Fruit fly (Drosophila melanogaster): ENCODE measurements around the gene CG4669.

CG4669 gene

DNA sequence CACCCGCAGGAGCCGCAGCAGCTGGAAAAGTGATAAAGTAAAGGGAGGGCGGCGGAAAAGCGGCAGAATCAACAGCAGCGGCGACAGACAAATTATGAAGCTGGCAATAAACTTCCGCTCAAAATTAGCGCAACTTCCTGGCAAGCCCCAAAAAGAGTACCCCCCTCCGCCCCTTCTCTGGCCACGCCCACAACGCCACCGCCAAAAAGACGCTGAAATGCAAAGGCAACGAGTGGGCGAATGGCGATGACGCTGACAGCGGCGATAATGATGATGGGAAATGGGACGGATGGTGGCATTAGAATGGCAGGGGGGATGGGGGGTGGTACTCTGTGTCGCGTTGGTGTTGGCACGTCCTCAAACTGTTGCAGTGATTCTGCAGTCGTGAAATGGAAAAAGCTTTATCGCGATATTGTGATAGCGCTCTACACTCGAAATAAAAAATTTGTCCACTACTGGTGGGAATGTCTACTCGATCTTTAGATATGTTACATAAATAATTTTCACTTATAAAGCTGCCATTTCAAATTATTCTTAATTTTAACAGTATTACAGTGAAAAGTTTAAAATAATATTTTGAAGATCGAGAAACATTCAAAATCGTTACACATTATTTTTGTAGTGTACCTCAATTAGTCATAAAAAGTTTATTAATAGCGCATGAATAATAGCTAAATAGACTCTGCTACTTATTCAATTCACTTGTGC, 12.6 kb downstream of the CG4669 start (continued):
- TF ChIP-seq CG9437 (GFP tag; optimal IDR thresholded peaks at IDR 0.05) (no peak), CG11456 (GFP tag; IDR thresholded peaks at IDR 0.05) (0 out of 3 replicates have a peak, but pooled peaks have one; percentile 62), esg (GFP tag; conservative IDR thresholded peaks at IDR 0.05) (no peak), CG17328 (GFP tag; IDR thresholded peaks at IDR 0.05) (no peak), Nf-YA (GFP tag; IDR thresholded peaks at IDR 0.05) (no peak), dmrt11E (tag; optimal IDR thresholded peaks at IDR 0.05) (no peak), scrt (GFP tag; optimal IDR thresholded peaks at IDR 0.05) (no peak), wdn (GFP tag; IDR thresholded peaks at IDR 0.05) (no peak), CG4282 (GFP tag; optimal IDR thresholded peaks at IDR 0.05) (no peak), slbo (GFP tag; IDR thresholded peaks at IDR 0.05) (0 out of 2 replicates have a peak, but pooled peaks have one; percentile 3), stc (GFP tag; IDR thresholded peaks at IDR 0.05) (no peak), dysf (GFP tag; IDR thresholded peaks at IDR 0.05) (0 out of 3 replicates have a peak, but pooled peaks have one; percentile 19), Deaf1 (tag; optimal IDR thresholded peaks at IDR 0.05) (no peak), gcm (GFP tag; optimal IDR thresholded peaks at IDR 0.05) (no peak), CG12744 (GFP tag; optimal IDR thresholded peaks at IDR 0.05) (no peak), prd (optimal IDR thresholded peaks at IDR 0.05) (no peak), prd (GFP tag; IDR thresholded peaks at IDR 0.05) (peak; percentile 10; the same call in 1 of the 3 replicates), h (optimal IDR thresholded peaks at IDR 0.05) (no peak), CG30020 (tag; optimal IDR thresholded peaks at IDR 0.05) (no peak), CG16863 (GFP tag; optimal IDR thresholded peaks at IDR 0.05) (no peak), CG7372 (GFP tag; IDR thresholded peaks at IDR 0.05) (no peak), CG11504 (tag; optimal IDR thresholded peaks at IDR 0.05) (peak; percentile 50), CG11247 (GFP tag; IDR thresholded peaks at IDR 0.05) (no peak), Eip74EF (GFP tag; optimal IDR thresholded peaks at IDR 0.05) (peak in 1 of 2 experiments; percentile 15), CG30403 (GFP tag; optimal IDR thresholded peaks at IDR 0.05) (no peak), Doc2 (GFP tag; IDR thresholded peaks at IDR 0.05) (no peak), hkb (optimal IDR thresholded peaks at IDR 0.05) (no peak), hkb (GFP tag; IDR thresholded peaks at IDR 0.05) (no peak), ro (GFP tag; IDR thresholded peaks at IDR 0.05) (no peak), phol (tag; optimal IDR thresholded peaks at IDR 0.05) (peak; percentile 34), tll (GFP tag; optimal IDR thresholded peaks at IDR 0.05) (no peak)

DNA sequence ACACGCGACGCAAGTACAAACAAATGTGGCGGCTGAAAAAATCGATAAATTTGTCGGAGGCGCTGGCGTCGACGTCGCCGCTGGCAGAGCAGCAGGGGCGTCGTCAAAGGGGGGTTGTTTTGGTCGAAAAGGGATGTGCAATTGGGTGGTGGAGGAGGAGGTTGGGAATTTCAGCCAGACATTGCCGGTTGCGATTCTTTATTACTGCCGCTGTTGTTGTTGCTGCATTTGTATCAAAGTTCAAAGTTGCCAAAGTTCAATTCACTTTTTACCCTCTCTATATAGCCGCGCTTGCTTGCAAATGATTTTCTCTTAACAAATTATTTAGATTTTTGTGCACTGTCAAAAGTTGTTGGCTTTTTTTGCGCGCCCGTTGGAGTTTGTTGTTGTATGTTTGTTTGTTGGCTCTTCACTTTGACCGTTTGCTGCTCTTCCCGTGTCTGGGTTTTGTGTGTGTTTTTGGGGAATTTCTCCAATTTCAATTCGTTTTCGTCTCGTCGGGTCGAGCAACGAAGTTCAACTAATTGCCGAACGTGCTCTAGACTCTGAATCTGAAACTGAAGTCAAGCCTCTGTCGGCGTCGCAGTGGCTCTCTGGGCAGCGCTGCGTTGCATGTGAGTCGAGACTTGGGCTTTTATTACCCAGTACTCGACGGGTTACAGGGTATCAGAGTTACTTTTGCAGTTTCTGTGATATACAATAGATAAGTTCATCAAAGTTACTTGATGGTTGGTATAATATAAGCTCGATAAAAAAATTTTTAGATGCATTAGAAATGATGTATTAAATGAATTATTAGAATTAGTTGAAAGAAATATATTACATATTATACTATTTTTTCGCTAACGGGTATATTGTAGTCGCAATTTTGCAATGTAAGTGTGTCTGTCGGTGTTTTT, 13.9 kb downstream of the CG4669 start:
- no peak for TF ChIP-seq CG4617 (GFP tag; optimal IDR thresholded peaks at IDR 0.05; ENCODE audit: borderline replicate concordance)
- peak; percentile 23 for TF ChIP-seq CG18011 (GFP tag; optimal IDR thresholded peaks at IDR 0.05)
- peak; percentile 63; the same call in 1 of the 2 replicates for TF ChIP-seq wor (GFP tag; IDR thresholded peaks at IDR 0.05)
- TF ChIP-seq CG10431 (GFP tag; optimal IDR thresholded peaks at IDR 0.05) = no peak
- no peak for TF ChIP-seq so (GFP tag; IDR thresholded peaks at IDR 0.05)
- TF ChIP-seq CG4282 (GFP tag; optimal IDR thresholded peaks at IDR 0.05) = no peak
- TF ChIP-seq bab2 (GFP tag; optimal IDR thresholded peaks at IDR 0.05) = peak; percentile 54
- TF ChIP-seq Hr3 (GFP tag; optimal IDR thresholded peaks at IDR 0.05) = peak; percentile 11
- TF ChIP-seq chinmo (GFP tag; IDR thresholded peaks at IDR 0.05; ENCODE audit: partially characterized antibody) = no peak
- no peak for TF ChIP-seq CG33213 (GFP tag; optimal IDR thresholded peaks at IDR 0.05)
- TF ChIP-seq CG9797 (GFP tag; optimal IDR thresholded peaks at IDR 0.05) = no peak
- no peak for TF ChIP-seq CG7928 (GFP tag; optimal IDR thresholded peaks at IDR 0.05)
- TF ChIP-seq CG9817 (tag; optimal IDR thresholded peaks at IDR 0.05) = peak; percentile 37
- TF ChIP-seq CG17359 (tag; optimal IDR thresholded peaks at IDR 0.05) = peak; percentile 34
- peak; percentile 15 for TF ChIP-seq CG6254 (GFP tag; optimal IDR thresholded peaks at IDR 0.05)
- peak; percentile 64 for TF ChIP-seq CoRest (tag; optimal IDR thresholded peaks at IDR 0.05)
- peak; percentile 66 for TF ChIP-seq slp2 (GFP tag; optimal IDR thresholded peaks at IDR 0.05)
- TF ChIP-seq gfzf (GFP tag; optimal IDR thresholded peaks at IDR 0.05) = no peak
- peak; percentile 40 for TF ChIP-seq her (GFP tag; optimal IDR thresholded peaks at IDR 0.05)

Measured in whole organism, embryonic.